Worm (Caenorhabditis elegans): ENCODE results near the gene flp-21.

The flp-21 gene

DNA sequence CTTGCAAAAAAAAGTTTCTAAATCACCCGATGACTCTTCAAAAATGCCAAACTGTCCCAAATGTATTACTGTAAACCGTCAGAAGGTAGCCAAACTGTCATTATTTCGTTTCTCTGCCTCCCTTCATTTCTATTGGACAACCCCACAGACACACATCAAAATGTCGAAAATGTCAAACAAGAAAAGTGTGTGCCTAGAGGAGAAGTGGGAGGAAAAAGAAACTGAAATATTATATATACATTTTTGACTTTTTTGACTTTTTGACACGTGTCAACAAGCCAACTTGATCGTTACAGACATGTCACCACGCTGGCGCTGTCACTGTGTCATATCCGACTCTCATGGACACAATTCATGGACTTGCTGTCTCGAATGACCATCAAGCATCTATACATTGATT, 43.5 kb upstream of the flp-21 start:
- TF ChIP-seq nhr-80 (tag; optimal IDR thresholded peaks at IDR 0.05) (peak; percentile 62), snpc-1.3 (tag; optimal IDR thresholded peaks at IDR 0.05; ENCODE audit: insufficient read depth) (no peak), T26A5.8 (tag; optimal IDR thresholded peaks at IDR 0.05) (no peak), let-607 (tag; optimal IDR thresholded peaks at IDR 0.05) (peak; percentile 85 to 92), K11D2.4 (GFP tag; IDR thresholded peaks at IDR 0.05) (no peak), chd-7 (tag; optimal IDR thresholded peaks at IDR 0.05) (no peak), F57C9.4 (tag; optimal IDR thresholded peaks at IDR 0.05) (no peak), mes-4 (tag; optimal IDR thresholded peaks at IDR 0.05) (no peak)

DNA sequence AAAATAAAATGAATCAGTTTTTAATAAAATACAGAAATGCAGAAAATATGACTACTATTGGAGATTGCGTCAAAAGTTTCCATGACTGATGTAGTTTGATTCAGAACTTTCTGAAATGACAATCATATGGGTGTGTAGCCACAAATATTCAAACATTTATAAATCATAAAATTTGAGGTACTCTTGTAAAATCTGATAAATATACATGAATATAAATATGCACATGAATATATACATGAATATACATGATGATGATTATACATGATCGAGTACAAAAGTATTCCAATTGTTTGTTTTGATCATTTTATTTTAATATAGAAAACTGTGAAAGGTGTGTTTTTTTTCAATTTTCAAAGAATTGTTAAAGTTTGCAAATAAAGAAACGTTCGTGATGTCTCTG, 38.6 kb upstream of the flp-21 start, which contains the start of gene T05B11.4:
Gene T05B11.4 (minus strand): TSS at position 101 of the 400 bp plus-strand sequence.
- TF ChIP-seq Y79H2A.3 (GFP tag; conservative IDR thresholded peaks at IDR 0.05) (no peak), tbp1 (GFP tag; optimal IDR thresholded peaks at IDR 0.05) (no peak), ets-4 (GFP tag; optimal IDR thresholded peaks at IDR 0.05) (no peak), gei-17 (GFP tag; optimal IDR thresholded peaks at IDR 0.05) (no peak), B0261.1 (tag; optimal IDR thresholded peaks at IDR 0.05) (no peak), F49E8.2 (tag; optimal IDR thresholded peaks at IDR 0.05; ENCODE audit: insufficient read depth) (no peak), F55B11.4 (tag; optimal IDR thresholded peaks at IDR 0.05; ENCODE audit: borderline replicate concordance, insufficient read depth) (no peak), F37B4.10 (GFP tag; IDR thresholded peaks at IDR 0.05) (no peak), chd-7 (tag; optimal IDR thresholded peaks at IDR 0.05) (no peak), efl-1 (GFP tag; optimal IDR thresholded peaks at IDR 0.05) (no peak), nfya-1 (tag; optimal IDR thresholded peaks at IDR 0.05; ENCODE audit: borderline replicate concordance, insufficient read depth) (no peak), F39B2.1 (GFP tag; IDR thresholded peaks at IDR 0.05) (no peak), tbx-9 (tag; optimal IDR thresholded peaks at IDR 0.05; ENCODE audit: borderline replicate concordance) (no peak), unc-130 (GFP tag; optimal IDR thresholded peaks at IDR 0.05) (no peak), lin-35 (GFP tag; optimal IDR thresholded peaks at IDR 0.05) (no peak), ztf-28 (GFP tag; IDR thresholded peaks at IDR 0.05) (no peak), akir-1 (GFP tag; optimal IDR thresholded peaks at IDR 0.05) (no peak)

DNA sequence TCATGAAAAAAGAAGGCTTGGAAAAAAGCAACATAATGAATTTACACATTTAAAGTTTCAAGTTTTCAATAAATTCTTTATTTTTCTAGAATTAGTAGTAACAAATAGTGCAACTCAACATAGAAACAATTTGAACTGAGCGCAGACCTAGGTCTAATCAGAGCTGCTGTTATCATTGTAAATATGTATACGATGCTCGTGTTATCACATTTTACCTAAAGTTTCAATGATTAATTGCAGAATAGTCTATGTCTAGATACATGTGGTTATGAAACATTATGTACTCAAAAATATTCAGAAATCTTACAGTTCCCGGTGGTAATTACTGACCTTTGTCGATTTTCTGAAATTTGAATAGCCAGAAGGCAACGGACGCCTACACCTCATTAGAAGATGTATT, 37.2 kb upstream of the flp-21 start:
- no peak for TF ChIP-seq bed-1 (GFP tag; IDR thresholded peaks at IDR 0.05)
- TF ChIP-seq nhr-27 (tag; optimal IDR thresholded peaks at IDR 0.05), result no peak
- TF ChIP-seq unc-130 (GFP tag; optimal IDR thresholded peaks at IDR 0.05), result no peak
- TF ChIP-seq F52B5.7 (tag; optimal IDR thresholded peaks at IDR 0.05), result no peak
- TF ChIP-seq atf-7 (tag; optimal IDR thresholded peaks at IDR 0.05), result no peak
- TF ChIP-seq hsf-1 (GFP tag; IDR thresholded peaks at IDR 0.05), result no peak
- no peak for TF ChIP-seq F23B12.7 (tag; optimal IDR thresholded peaks at IDR 0.05; ENCODE audit: insufficient read depth)
- TF ChIP-seq C06A6.2 (GFP tag; conservative IDR thresholded peaks at IDR 0.05), result no peak
- no peak for TF ChIP-seq bed-2 (GFP tag; IDR thresholded peaks at IDR 0.05)

DNA sequence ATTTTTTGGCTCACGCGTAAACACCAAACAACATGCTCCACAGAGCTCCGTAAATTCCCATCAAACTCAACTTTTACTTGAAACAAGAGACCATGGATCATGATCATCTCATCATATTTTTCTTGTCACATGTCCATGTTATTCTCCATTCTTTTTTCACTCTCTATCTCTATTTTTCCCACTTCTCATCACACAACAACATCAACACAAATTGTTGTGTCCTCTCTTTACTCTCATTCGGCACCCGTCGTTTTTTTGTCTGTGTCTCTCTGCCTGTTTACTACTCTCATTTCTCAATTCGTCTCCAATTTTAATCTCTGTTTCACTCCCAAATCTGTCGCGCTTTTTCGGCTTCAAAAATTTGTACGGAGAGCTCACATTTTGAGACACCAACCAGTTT, 33.9 kb upstream of the flp-21 start:
- TF ChIP-seq ceh-27 (GFP tag; optimal IDR thresholded peaks at IDR 0.05) (peak; percentile 44), fkh-3 (tag; optimal IDR thresholded peaks at IDR 0.05) (no peak), lsl-1 (GFP tag; optimal IDR thresholded peaks at IDR 0.05) (no peak), somi-1 (GFP tag; optimal IDR thresholded peaks at IDR 0.05) (peak; percentile 61), K12H6.12 (tag; optimal IDR thresholded peaks at IDR 0.05) (peak; percentile 73), lin-40 (tag; optimal IDR thresholded peaks at IDR 0.05) (peak; percentile 33), lin-35 (GFP tag; optimal IDR thresholded peaks at IDR 0.05) (peak in 1 of 3 experiments; percentile 5)

Data from whole organism, young adult.